Fruit fly (Drosophila melanogaster) S2 (cell line): ENCODE measurements around the gene side-VII.

Experiments
- CG8478 ChIP-seq: fragments of >200 bp; optimal IDR thresholded peaks from 2 replicates; lab custom pipeline; 2018
- CTCF ChIP-seq, 2 experiments: fragments of >200 bp; optimal IDR thresholded peaks; 2 replicates each; lab custom pipeline; 2018

DNA sequence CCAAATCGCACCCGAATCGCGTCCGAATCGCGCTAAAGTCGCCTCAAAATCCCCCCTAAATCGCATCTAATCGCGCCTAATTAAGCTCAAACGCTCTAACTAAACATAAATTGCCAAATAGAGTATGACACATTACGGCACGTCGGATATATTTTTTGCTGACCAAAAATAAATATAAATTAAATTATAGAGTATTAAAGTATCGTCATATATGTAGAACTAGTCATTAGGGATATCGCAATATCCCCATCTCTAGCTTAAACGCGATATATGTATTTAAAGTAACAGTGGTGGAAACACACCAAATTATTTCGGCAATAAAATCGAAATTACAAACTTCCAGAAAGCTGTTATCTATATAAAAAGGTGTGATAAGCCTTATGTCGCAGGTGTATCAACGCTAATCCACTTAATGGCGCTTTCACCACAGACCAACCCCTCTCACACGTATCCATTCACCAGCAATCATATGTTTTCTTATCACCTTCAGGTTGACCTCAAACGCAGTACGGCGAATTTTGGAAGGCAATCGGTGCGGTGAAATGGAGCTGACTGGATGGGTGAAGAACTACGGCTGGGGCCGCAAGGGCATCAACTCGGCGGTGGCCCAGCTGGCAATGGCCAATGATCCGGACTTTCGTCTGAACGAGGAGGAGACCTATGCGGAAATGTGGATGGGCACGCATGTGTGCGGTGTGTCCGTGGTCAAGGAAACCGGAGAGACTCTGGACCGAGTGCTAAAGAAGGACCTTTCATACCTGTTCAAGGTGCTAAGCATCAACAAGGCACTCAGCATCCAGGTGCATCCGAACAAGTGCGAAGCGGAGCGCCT is 19.8 kb upstream of the side-VII start, which contains the start of gene Mpi:
- no peak for TF ChIP-seq CTCF (optimal IDR thresholded peaks at IDR 0.05; lab: Kevin White, UChicago)
- no peak for TF ChIP-seq CG8478 (lab: Kevin White, UChicago)
